Fruit fly (Drosophila melanogaster) whole organism, embryonic: ENCODE data around the gene CG7029.

ENCODE experiments used
- CG1233 ChIP-seq: fragments of 200-800 bp; sonication (Bioruptor generic); optimal IDR thresholded peaks from 4 replicates; lab custom pipeline; 2018; ENCODE audit warnings: missing biosample characterization, mild to moderate bottlenecking, missing genetic modification characterization
- CG13624 ChIP-seq: fragments of 200-800 bp; sonication (Bioruptor generic); optimal IDR thresholded peaks from 2 replicates; lab custom pipeline; 2016; ENCODE audit warnings: missing biosample characterization, missing genetic modification characterization
- CG3065 ChIP-seq: fragments of 200-800 bp; sonication (Bioruptor generic); optimal IDR thresholded peaks from 2 replicates; lab custom pipeline; 2016; ENCODE audit warnings: missing biosample characterization, missing genetic modification characterization
- CG7839 ChIP-seq: fragments of 200-800 bp; sonication (Bioruptor generic); optimal IDR thresholded peaks from 3 replicates; lab custom pipeline; 2018; ENCODE audit warnings: missing biosample characterization, mild to moderate bottlenecking, missing genetic modification characterization, moderate library complexity
- CHES-1-like ChIP-seq: fragments of 200-800 bp; sonication (Bioruptor generic); optimal IDR thresholded peaks from 2 replicates; lab custom pipeline; 2016; ENCODE audit warnings: missing biosample characterization, missing genetic modification characterization
- Dll ChIP-seq: fragments of 200-800 bp; sonication (Bioruptor generic); IDR thresholded peaks from 4 replicates; pipeline ENCODE4 v1.3.6; 2022; ENCODE audit warnings: missing biosample characterization, missing genetic modification characterization; ENCODE audit not compliant: partially characterized antibody
- Sin3A ChIP-seq: fragments of >200 bp; optimal IDR thresholded peaks from 2 replicates; lab custom pipeline; 2018
- Stat92E ChIP-seq, 3 experiments: fragments of >200 bp in 2 of 3; fragments of 200-800 bp in 1 of 3; sonication (Bioruptor generic) in 1 of 3; optimal IDR thresholded peaks; 2 replicates each; lab custom pipeline; 2017 to 2019; ENCODE audit warnings: missing biosample characterization in 3 of 3, missing genetic modification characterization in 3 of 3, mild to moderate bottlenecking in 1 of 3, moderate library complexity in 1 of 3
- chif ChIP-seq, 2 experiments: fragments of 200-800 bp; sonication (Bioruptor generic); optimal IDR thresholded peaks; 3 replicates each; lab custom pipeline; 2016; ENCODE audit warnings: missing biosample characterization in 2 of 2, missing genetic modification characterization in 2 of 2
- sqz ChIP-seq: fragments of 200-800 bp; sonication (Bioruptor generic); optimal IDR thresholded peaks from 3 replicates; lab custom pipeline; 2018; ENCODE audit warnings: missing biosample characterization, mild to moderate bottlenecking, missing genetic modification characterization
- tx ChIP-seq: fragments of 200-800 bp; sonication (Bioruptor generic); optimal IDR thresholded peaks from 2 replicates; lab custom pipeline; 2016; ENCODE audit warnings: missing biosample characterization, missing genetic modification characterization

- TF ChIP-seq Sin3A (lab: Kevin White, UChicago) = no peak
- no peak for TF ChIP-seq CG3065 (GFP tag; lab: Kevin White, UChicago)
- no peak for TF ChIP-seq chif (GFP tag; optimal IDR thresholded peaks at IDR 0.05; lab: Kevin White, UChicago)
- no peak for TF ChIP-seq CG1233 (GFP tag; lab: Kevin White, UChicago)
- TF ChIP-seq sqz (GFP tag; lab: Kevin White, UChicago) = no peak
- TF ChIP-seq CG13624 = no peak
- no peak for TF ChIP-seq tx
- no peak for TF ChIP-seq CG7839 (tag; lab: Kevin White, UChicago)
- TF ChIP-seq CHES-1-like (GFP tag; lab: Kevin White, UChicago) = no peak
- TF ChIP-seq Dll (GFP tag; lab: Robert Waterston, UW) = no peak
- TF ChIP-seq Stat92E (GFP tag; optimal IDR thresholded peaks at IDR 0.05; lab: Kevin White, UChicago) = no peak
Observed at dm6 chr3R:22718401-22718800, 32.3 kb upstream of the CG7029 start.
